Worm (Caenorhabditis elegans) whole organism, midembryonic: ENCODE results near the gene skih-2.

Experiments used
- klf-2 ChIP-seq: fragments of 200-800 bp; sonication (Bioruptor generic); conservative IDR thresholded peaks from 2 replicates; pipeline ENCODE4 v1.3.6; 2022; ENCODE audit warnings: missing genetic modification reagents, missing genetic modification characterization, missing compliant biosample characterization
- ref-1 ChIP-seq: fragments of 200-800 bp; sonication (Bioruptor generic); conservative IDR thresholded peaks from 2 replicates; pipeline ENCODE4 v1.3.6; 2022; ENCODE audit warnings: missing genetic modification reagents, missing genetic modification characterization, missing compliant biosample characterization
- tab-1 ChIP-seq: fragments of 200-800 bp; sonication (Bioruptor generic); IDR thresholded peaks from 2 replicates; pipeline ENCODE4 v1.3.6; 2022; ENCODE audit warnings: missing genetic modification characterization, missing compliant biosample characterization
- ztf-23 ChIP-seq: fragments of 200-800 bp; sonication (Bioruptor generic); IDR thresholded peaks from 2 replicates; pipeline ENCODE4 v1.3.6; 2022; ENCODE audit warnings: missing genetic modification reagents, missing genetic modification characterization, missing compliant biosample characterization

- TF ChIP-seq ref-1 (GFP tag; lab: Robert Waterston, UW) = no peak
- no peak for TF ChIP-seq ztf-23 (GFP tag; lab: Robert Waterston, UW)
- TF ChIP-seq klf-2 (GFP tag; lab: Robert Waterston, UW) = no peak
- TF ChIP-seq tab-1 = no peak
Observed at ce11 chrIV:11110995-11111619, 31.1 kb downstream of the skih-2 start, which contains the start of gene rps-5.
